Worm (Caenorhabditis elegans) whole organism, midembryonic: ENCODE data around the gene grl-15.

Source experiments
- flt-1 ChIP-seq: fragments of 200-800 bp; sonication (Bioruptor generic); IDR thresholded peaks from 2 replicates; pipeline ENCODE4 v1.3.6; 2022; ENCODE audit warnings: missing genetic modification characterization, missing compliant biosample characterization
- klf-2 ChIP-seq: fragments of 200-800 bp; sonication (Bioruptor generic); conservative IDR thresholded peaks from 2 replicates; pipeline ENCODE4 v1.3.6; 2022; ENCODE audit warnings: missing genetic modification reagents, missing genetic modification characterization, missing compliant biosample characterization
- med-1 ChIP-seq: sonication (generic microtip); optimal IDR thresholded peaks from 2 replicates; lab custom pipeline; 2017; ENCODE audit warnings: missing genetic modification characterization, mild to moderate bottlenecking, missing compliant biosample characterization, antibody characterized with exemption, missing genetic modification reagents; ENCODE audit not compliant: insufficient read depth
- ref-1 ChIP-seq: fragments of 200-800 bp; sonication (Bioruptor generic); conservative IDR thresholded peaks from 2 replicates; pipeline ENCODE4 v1.3.6; 2022; ENCODE audit warnings: missing genetic modification reagents, missing genetic modification characterization, missing compliant biosample characterization
- tab-1 ChIP-seq: fragments of 200-800 bp; sonication (Bioruptor generic); IDR thresholded peaks from 2 replicates; pipeline ENCODE4 v1.3.6; 2022; ENCODE audit warnings: missing genetic modification characterization, missing compliant biosample characterization

DNA sequence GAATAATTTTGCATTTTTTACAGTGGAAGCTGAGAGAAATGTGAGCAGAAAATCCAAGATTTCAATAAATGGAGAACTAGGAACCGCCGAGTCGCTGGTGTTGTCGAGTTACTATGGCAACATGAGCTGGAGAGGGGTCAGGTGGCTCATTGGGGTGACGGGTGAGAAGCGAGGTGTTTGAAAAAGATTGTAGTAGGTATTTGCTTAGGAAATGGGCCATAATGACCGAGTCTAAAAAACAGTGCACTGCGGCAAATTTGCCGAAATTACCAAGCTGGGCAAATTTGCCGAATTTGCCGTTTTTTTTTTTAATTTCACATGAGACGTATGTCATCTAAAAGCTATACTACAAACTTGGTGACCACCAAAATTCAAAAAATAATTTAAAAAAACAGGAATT is 33.4 kb downstream of the grl-15 start, which contains the start of gene osm-12:
- TF ChIP-seq tab-1 (GFP tag; lab: Robert Waterston, UW): no peak
- TF ChIP-seq klf-2: no peak
- TF ChIP-seq med-1 (GFP tag; lab: Kevin White, UChicago): no peak
- TF ChIP-seq flt-1: no peak
- TF ChIP-seq ref-1 (GFP tag; lab: Robert Waterston, UW): no peak
